Fruit fly (Drosophila melanogaster) whole organism, embryonic: Measurements from ENCODE around the gene CG31687.

Experiments used
- BtbVII ChIP-seq: fragments of 200-800 bp; sonication (Bioruptor generic); optimal IDR thresholded peaks from 3 replicates; lab custom pipeline; 2017; ENCODE audit warnings: missing biosample characterization, mild to moderate bottlenecking, missing genetic modification characterization
- CG10959 ChIP-seq: fragments of 200-800 bp; sonication (Bioruptor generic); IDR thresholded peaks from 2 replicates; pipeline ENCODE4 v1.3.6; 2022; ENCODE audit warnings: missing biosample characterization, missing genetic modification characterization
- CG11695 ChIP-seq: fragments of 200-800 bp; sonication (Bioruptor generic); IDR thresholded peaks from 3 replicates; pipeline ENCODE4 v1.3.6; 2022; ENCODE audit warnings: missing biosample characterization, missing genetic modification characterization
- CG12391 ChIP-seq: fragments of 200-800 bp; sonication (Bioruptor generic); optimal IDR thresholded peaks from 3 replicates; lab custom pipeline; 2018; ENCODE audit warnings: missing biosample characterization, mild to moderate bottlenecking, missing genetic modification characterization, moderate library complexity
- CG15011 ChIP-seq: fragments of 200-800 bp; sonication (Bioruptor generic); optimal IDR thresholded peaks from 3 replicates; lab custom pipeline; 2018; ENCODE audit warnings: missing biosample characterization, mild to moderate bottlenecking, missing genetic modification characterization
- CG1529 ChIP-seq: fragments of 200-800 bp; sonication (Bioruptor generic); optimal IDR thresholded peaks from 3 replicates; lab custom pipeline; 2018; ENCODE audit warnings: missing biosample characterization, missing genetic modification characterization
- CG15696 ChIP-seq: fragments of 200-800 bp; sonication (Bioruptor generic); optimal IDR thresholded peaks from 2 replicates; lab custom pipeline; 2019; ENCODE audit warnings: missing biosample characterization, mild to moderate bottlenecking, missing genetic modification characterization, moderate library complexity
- CG17186 ChIP-seq: fragments of 200-800 bp; sonication (Bioruptor generic); optimal IDR thresholded peaks from 3 replicates; lab custom pipeline; 2017; ENCODE audit warnings: missing biosample characterization, missing genetic modification reagents, missing genetic modification characterization
- CG17568 ChIP-seq: fragments of 200-800 bp; sonication (Bioruptor generic); optimal IDR thresholded peaks from 2 replicates; lab custom pipeline; 2018; ENCODE audit warnings: missing biosample characterization, mild to moderate bottlenecking, missing genetic modification characterization, moderate library complexity
- CG17802 ChIP-seq: fragments of 200-800 bp; sonication (Bioruptor generic); optimal IDR thresholded peaks from 2 replicates; lab custom pipeline; 2018; ENCODE audit warnings: missing biosample characterization, mild to moderate bottlenecking, missing genetic modification characterization, moderate library complexity
- CG31441 ChIP-seq: fragments of 200-800 bp; sonication (Bioruptor generic); IDR thresholded peaks from 2 replicates; pipeline ENCODE4 v1.3.6; 2022; ENCODE audit warnings: missing biosample characterization, missing genetic modification characterization
- CG3407 ChIP-seq: fragments of 200-800 bp; sonication (Bioruptor generic); optimal IDR thresholded peaks from 2 replicates; lab custom pipeline; 2018; ENCODE audit warnings: missing biosample characterization, mild to moderate bottlenecking, missing genetic modification characterization
- CG3726 ChIP-seq: fragments of 200-800 bp; sonication (Bioruptor generic); IDR thresholded peaks from 3 replicates; pipeline ENCODE4, ENCODE4 v1.3.6; 2022; ENCODE audit warnings: missing biosample characterization, missing genetic modification characterization
- CG3838 ChIP-seq: fragments of 200-800 bp; sonication (Bioruptor generic); optimal IDR thresholded peaks from 3 replicates; lab custom pipeline; 2016; ENCODE audit warnings: missing biosample characterization, missing genetic modification characterization
- CG5953 ChIP-seq: fragments of 200-800 bp; sonication (Bioruptor generic); IDR thresholded peaks from 2 replicates; pipeline ENCODE4 v1.3.6; 2022; ENCODE audit warnings: missing biosample characterization, missing genetic modification characterization
- CG6272 ChIP-seq: fragments of 200-800 bp; sonication (Bioruptor generic); IDR thresholded peaks from 2 replicates; pipeline ENCODE4 v1.3.6; 2022; ENCODE audit warnings: missing biosample characterization, missing genetic modification characterization
- CG6683 ChIP-seq: fragments of 200-800 bp; sonication (Bioruptor generic); optimal IDR thresholded peaks from 2 replicates; lab custom pipeline; 2017; ENCODE audit warnings: missing biosample characterization, mild to moderate bottlenecking, missing genetic modification characterization, missing genetic modification reagents
- CG6854 ChIP-seq: fragments of 200-800 bp; sonication (Bioruptor generic); optimal IDR thresholded peaks from 3 replicates; lab custom pipeline; 2017; ENCODE audit warnings: missing biosample characterization, mild to moderate bottlenecking, missing genetic modification characterization
- CG9215 ChIP-seq: fragments of 200-800 bp; sonication (Bioruptor generic); IDR thresholded peaks from 2 replicates; pipeline ENCODE4 v1.3.6; 2022; ENCODE audit warnings: missing biosample characterization, missing genetic modification characterization
- Doc3 ChIP-seq: fragments of 200-800 bp; sonication (Bioruptor generic); IDR thresholded peaks from 3 replicates; pipeline ENCODE4 v1.3.6; 2022; ENCODE audit warnings: missing biosample characterization, missing genetic modification characterization; ENCODE audit not compliant: partially characterized antibody
- Ets97D ChIP-seq: fragments of 200-800 bp; sonication (Bioruptor generic); optimal IDR thresholded peaks from 3 replicates; lab custom pipeline; 2016; ENCODE audit warnings: missing biosample characterization, missing genetic modification characterization
- Fer2 ChIP-seq: fragments of 200-800 bp; sonication (Bioruptor generic); optimal IDR thresholded peaks from 2 replicates; lab custom pipeline; 2018; ENCODE audit warnings: missing biosample characterization, mild to moderate bottlenecking, missing genetic modification characterization, moderate library complexity
- Gsc ChIP-seq: fragments of 200-800 bp; sonication (Bioruptor generic); IDR thresholded peaks from 2 replicates; pipeline ENCODE4 v1.3.6; 2022; ENCODE audit warnings: missing biosample characterization, missing genetic modification characterization
- Hand ChIP-seq: fragments of 200-800 bp; sonication (Bioruptor generic); optimal IDR thresholded peaks from 2 replicates; lab custom pipeline; 2017; ENCODE audit warnings: mild to moderate bottlenecking, missing biosample characterization, missing genetic modification reagents, missing genetic modification characterization
- Hmx ChIP-seq: fragments of 200-800 bp; sonication (Bioruptor generic); optimal IDR thresholded peaks from 2 replicates; lab custom pipeline; 2016; ENCODE audit warnings: missing biosample characterization, missing genetic modification characterization
- Hr3 ChIP-seq: fragments of 200-800 bp; sonication (Bioruptor generic); optimal IDR thresholded peaks from 3 replicates; lab custom pipeline; 2016; ENCODE audit warnings: missing biosample characterization, missing genetic modification characterization
- Meics ChIP-seq: fragments of 200-800 bp; sonication (Bioruptor generic); optimal IDR thresholded peaks from 2 replicates; lab custom pipeline; 2017; ENCODE audit warnings: missing biosample characterization, mild to moderate bottlenecking, missing genetic modification characterization
- Mes4 ChIP-seq: fragments of 200-800 bp; sonication (Bioruptor generic); optimal IDR thresholded peaks from 2 replicates; lab custom pipeline; 2016; ENCODE audit warnings: missing biosample characterization, missing genetic modification characterization
- NFAT ChIP-seq: fragments of 200-800 bp; sonication (Bioruptor generic); IDR thresholded peaks from 2 replicates; pipeline ENCODE4 v1.3.6; 2022; ENCODE audit warnings: missing biosample characterization, missing genetic modification characterization
- bcd ChIP-seq: fragments of 200-800 bp; sonication (Bioruptor generic); optimal IDR thresholded peaks from 2 replicates; lab custom pipeline; 2017; ENCODE audit warnings: missing biosample characterization, mild to moderate bottlenecking, missing genetic modification characterization
- btn ChIP-seq: fragments of 200-800 bp; sonication (Bioruptor generic); optimal IDR thresholded peaks from 2 replicates; lab custom pipeline; 2016; ENCODE audit warnings: missing biosample characterization, missing genetic modification characterization
- corto ChIP-seq: fragments of 200-800 bp; sonication (Bioruptor generic); optimal IDR thresholded peaks from 2 replicates; lab custom pipeline; 2016; ENCODE audit warnings: missing biosample characterization, mild to moderate bottlenecking, missing genetic modification characterization, moderate library complexity
- da ChIP-seq: fragments of 200-800 bp; sonication (Bioruptor generic); optimal IDR thresholded peaks from 2 replicates; lab custom pipeline; 2016; ENCODE audit warnings: missing biosample characterization, missing genetic modification characterization
- dpn ChIP-seq, 2 experiments: fragments of 200-800 bp; sonication (Bioruptor generic); optimal IDR thresholded peaks; 3 replicates each; lab custom pipeline; 2016; ENCODE audit warnings: missing biosample characterization in 2 of 2, missing genetic modification characterization in 2 of 2
- eve ChIP-seq, 2 experiments: fragments of >200 bp; optimal IDR thresholded peaks; 2 replicates each; lab custom pipeline; 2017; ENCODE audit warnings: missing biosample characterization in 2 of 2, missing genetic modification characterization in 2 of 2
- ftz-f1 ChIP-seq: fragments of 200-800 bp; sonication (Bioruptor generic); optimal IDR thresholded peaks from 2 replicates; lab custom pipeline; 2016; ENCODE audit warnings: missing biosample characterization, missing genetic modification characterization
- gem ChIP-seq: fragments of 200-800 bp; sonication (Bioruptor generic); optimal IDR thresholded peaks from 2 replicates; lab custom pipeline; 2019; ENCODE audit warnings: missing biosample characterization, mild to moderate bottlenecking, missing genetic modification characterization, moderate library complexity
- ham ChIP-seq: fragments of 200-800 bp; sonication (Bioruptor generic); IDR thresholded peaks from 2 replicates; pipeline ENCODE4 v1.3.6; 2022; ENCODE audit warnings: missing biosample characterization, missing genetic modification characterization
- her ChIP-seq: fragments of 200-800 bp; sonication (Bioruptor generic); optimal IDR thresholded peaks from 2 replicates; lab custom pipeline; 2016; ENCODE audit warnings: missing biosample characterization, missing genetic modification characterization
- mld ChIP-seq: fragments of 200-800 bp; sonication (Bioruptor generic); IDR thresholded peaks from 3 replicates; pipeline ENCODE4 v1.3.6; 2022; ENCODE audit warnings: missing biosample characterization, missing genetic modification characterization; ENCODE audit not compliant: partially characterized antibody
- odd ChIP-seq: fragments of 200-800 bp; sonication (Bioruptor generic); optimal IDR thresholded peaks from 2 replicates; lab custom pipeline; 2017; ENCODE audit warnings: missing biosample characterization, mild to moderate bottlenecking, missing genetic modification characterization
- org-1 ChIP-seq: fragments of 200-800 bp; sonication (Bioruptor generic); optimal IDR thresholded peaks from 2 replicates; lab custom pipeline; 2017; ENCODE audit warnings: missing biosample characterization, missing genetic modification characterization
- psq ChIP-seq: fragments of 200-800 bp; sonication (Bioruptor generic); optimal IDR thresholded peaks from 2 replicates; lab custom pipeline; 2017; ENCODE audit warnings: missing biosample characterization, missing genetic modification characterization
- sim ChIP-seq: fragments of 200-800 bp; sonication (Bioruptor generic); IDR thresholded peaks from 2 replicates; pipeline ENCODE4 v1.3.6; 2022; ENCODE audit warnings: missing biosample characterization, missing genetic modification characterization
- slp2 ChIP-seq: fragments of 200-800 bp; sonication (Bioruptor generic); optimal IDR thresholded peaks from 2 replicates; lab custom pipeline; 2016; ENCODE audit warnings: missing biosample characterization, missing genetic modification characterization
- so ChIP-seq: fragments of 200-800 bp; sonication (Bioruptor generic); IDR thresholded peaks from 3 replicates; pipeline ENCODE4 v1.3.6; 2022; ENCODE audit warnings: missing biosample characterization, missing genetic modification characterization
- tup ChIP-seq: fragments of 200-800 bp; sonication (Bioruptor generic); optimal IDR thresholded peaks from 2 replicates; lab custom pipeline; 2016; ENCODE audit warnings: missing biosample characterization, mild to moderate bottlenecking, missing genetic modification characterization, moderate library complexity
- vfl ChIP-seq: fragments of 200-800 bp; sonication (Bioruptor generic); optimal IDR thresholded peaks from 2 replicates; lab custom pipeline; 2016; ENCODE audit warnings: missing biosample characterization, missing genetic modification characterization
- zen2 ChIP-seq: fragments of 200-800 bp; sonication (Bioruptor generic); IDR thresholded peaks from 3 replicates; pipeline ENCODE4 v1.3.6; 2022; ENCODE audit warnings: missing biosample characterization, missing genetic modification characterization; ENCODE audit not compliant: partially characterized antibody

Gene CG31687

dm6 chr2L:20416754-20417563 is 33.1 kb upstream of the CG31687 start, which contains the start of the genes CG10949 and Arpc2 (continued):
- TF ChIP-seq tup (no peak), her (no peak), odd (peak; percentile 8), CG1529 (GFP tag; lab: Kevin White, UChicago) (no peak), CG31441 (GFP tag; lab: Robert Waterston, UW) (no peak; the same call in none of the 2 replicates), eve (GFP tag; optimal IDR thresholded peaks at IDR 0.05; lab: Kevin White, UChicago) (no peak), gem (tag; lab: Kevin White, UChicago) (peak; percentile 80), Ets97D (GFP tag; lab: Kevin White, UChicago) (peak; percentile 16), CG17568 (GFP tag; lab: Kevin White, UChicago) (no peak), Doc3 (GFP tag; lab: Robert Waterston, UW) (peak; percentile 39; the same call in 1 of the 3 replicates), CG6683 (GFP tag; lab: Kevin White, UChicago) (no peak), ftz-f1 (GFP tag; lab: Kevin White, UChicago) (no peak), bcd (peak; percentile 13), Hr3 (GFP tag; lab: Kevin White, UChicago) (peak; percentile 70), CG9215 (peak; percentile 72), so (no peak), CG15011 (GFP tag; lab: Kevin White, UChicago) (no peak), mld (no peak), psq (GFP tag; lab: Kevin White, UChicago) (no peak), zen2 (GFP tag; lab: Robert Waterston, UW) (0 out of 3 replicates have a peak, but pooled peaks have one; percentile 10), vfl (peak; percentile 28), da (GFP tag; lab: Kevin White, UChicago) (no peak), CG5953 (GFP tag; lab: Robert Waterston, UW) (no peak), corto (GFP tag; lab: Kevin White, UChicago) (no peak), org-1 (no peak), NFAT (peak; percentile 53; the same call in 1 of the 2 replicates), sim (GFP tag; lab: Robert Waterston, UW) (no peak), Fer2 (peak; percentile 35), ham (GFP tag; lab: Robert Waterston, UW) (no peak), CG6854 (GFP tag; lab: Kevin White, UChicago) (no peak), dpn (GFP tag; optimal IDR thresholded peaks at IDR 0.05; lab: Kevin White, UChicago) (peak in 1 of 2 experiments; percentile 51), CG6272 (GFP tag; lab: Robert Waterston, UW) (no peak), CG3838 (GFP tag; lab: Kevin White, UChicago) (no peak), CG15696 (tag; lab: Kevin White, UChicago) (peak; percentile 62), CG3407 (GFP tag; lab: Kevin White, UChicago) (no peak), Hmx (GFP tag; lab: Kevin White, UChicago) (no peak), Hand (GFP tag; lab: Kevin White, UChicago) (no peak), Gsc (GFP tag; lab: Robert Waterston, UW) (no peak), CG3726 (GFP tag; lab: Robert Waterston, UW) (no peak), CG17186 (GFP tag; lab: Kevin White, UChicago) (peak; percentile 6), CG17802 (tag; lab: Kevin White, UChicago) (no peak), slp2 (GFP tag; lab: Kevin White, UChicago) (no peak), Meics (GFP tag; lab: Kevin White, UChicago) (peak; percentile 55), Mes4 (no peak), CG10959 (GFP tag; lab: Robert Waterston, UW) (no peak), CG12391 (tag; lab: Kevin White, UChicago) (peak; percentile 77), btn (GFP tag; lab: Kevin White, UChicago) (no peak), BtbVII (GFP tag; lab: Kevin White, UChicago) (no peak), CG11695 (GFP tag; lab: Robert Waterston, UW) (0 out of 3 replicates have a peak, but pooled peaks have one; percentile 20)
